Worm (Caenorhabditis elegans) whole organism, late embryonic: ENCODE results near the gene ceh-88.

ENCODE experiments used
- K09A11.1 ChIP-seq: sonication (generic microtip); optimal IDR thresholded peaks from 2 replicates; lab custom pipeline; 2017; ENCODE audit warnings: antibody characterized with exemption, mild to moderate bottlenecking, missing genetic modification characterization, missing compliant biosample characterization; ENCODE audit not compliant: insufficient read depth
- Y22D7AL.16 ChIP-seq: sonication (generic microtip); optimal IDR thresholded peaks from 2 replicates; lab custom pipeline; 2016; ENCODE audit warnings: missing genetic modification characterization, missing compliant biosample characterization
- ama-1 ChIP-seq: fragments of 150-350 bp; optimal IDR thresholded peaks from 2 replicates; lab custom pipeline; 2014
- nhr-11 ChIP-seq: fragments of 150-350 bp; optimal IDR thresholded peaks from 2 replicates; lab custom pipeline; 2014; ENCODE audit warnings: missing biosample characterization, missing genetic modification characterization
- sox-4 ChIP-seq: sonication (generic microtip); optimal IDR thresholded peaks from 2 replicates; lab custom pipeline; 2017; ENCODE audit warnings: mild to moderate bottlenecking, missing genetic modification characterization, inconsistent platforms, missing compliant biosample characterization
- unc-55 ChIP-seq: sonication (generic microtip); optimal IDR thresholded peaks from 2 replicates; lab custom pipeline; 2017; ENCODE audit warnings: missing biosample characterization, missing genetic modification reagents, missing genetic modification characterization
- unc-86 ChIP-seq: sonication (generic microtip); optimal IDR thresholded peaks from 2 replicates; lab custom pipeline; 2016; ENCODE audit warnings: missing genetic modification characterization, missing compliant biosample characterization
- ztf-16 ChIP-seq: sonication (generic microtip); optimal IDR thresholded peaks from 2 replicates; lab custom pipeline; 2017; ENCODE audit warnings: missing genetic modification characterization, missing compliant biosample characterization

ce11 chrIV:17331100-17331577, 2.2 kb downstream of the ceh-88 start, which contains the start of gene C49C3.6:
- TF ChIP-seq ama-1, result no peak
- no peak for TF ChIP-seq K09A11.1 (tag; lab: Kevin White, UChicago)
- no peak for TF ChIP-seq Y22D7AL.16 (tag; lab: Kevin White, UChicago)
- TF ChIP-seq unc-55 (GFP tag; lab: Kevin White, UChicago), result no peak
- no peak for TF ChIP-seq unc-86 (tag; lab: Kevin White, UChicago)
- TF ChIP-seq ztf-16 (tag; lab: Kevin White, UChicago), result no peak
- no peak for TF ChIP-seq nhr-11
- no peak for TF ChIP-seq sox-4 (tag; lab: Kevin White, UChicago)
